Fruit fly (Drosophila melanogaster) whole organism, pupa: ENCODE measurements around the gene CG4462.

ENCODE experiments used
- CG10348 ChIP-seq: fragments of 200-800 bp; sonication (Bioruptor generic); IDR thresholded peaks from 2 replicates; pipeline ENCODE4 v1.3.6; 2022; ENCODE audit warnings: missing biosample characterization, missing genetic modification characterization
- CG12605 ChIP-seq: fragments of 200-800 bp; sonication (Bioruptor generic); IDR thresholded peaks from 2 replicates; pipeline ENCODE4 v1.3.6; 2022; ENCODE audit warnings: missing biosample characterization, missing genetic modification characterization
- CG14655 ChIP-seq: fragments of 200-800 bp; sonication (Bioruptor generic); optimal IDR thresholded peaks from 3 replicates; lab custom pipeline; 2017; ENCODE audit warnings: mild to moderate bottlenecking, missing biosample characterization, missing genetic modification reagents, missing genetic modification characterization
- CG17806 ChIP-seq: fragments of 200-800 bp; sonication (Bioruptor generic); optimal IDR thresholded peaks from 2 replicates; lab custom pipeline; 2018; ENCODE audit warnings: missing biosample characterization, mild to moderate bottlenecking, missing genetic modification characterization, moderate library complexity
- CG32121 ChIP-seq: fragments of 200-800 bp; sonication (Bioruptor generic); IDR thresholded peaks from 2 replicates; pipeline ENCODE4 v1.3.6; 2022; ENCODE audit warnings: missing biosample characterization, missing genetic modification characterization
- CG34367 ChIP-seq: fragments of 200-800 bp; sonication (Bioruptor generic); optimal IDR thresholded peaks from 2 replicates; lab custom pipeline; 2018; ENCODE audit warnings: missing biosample characterization, mild to moderate bottlenecking, missing genetic modification characterization
- Ets98B ChIP-seq: fragments of 200-800 bp; sonication (Bioruptor generic); IDR thresholded peaks from 2 replicates; pipeline ENCODE4 v1.3.6; 2022; ENCODE audit warnings: missing biosample characterization, missing genetic modification characterization
- gl ChIP-seq: fragments of 200-800 bp; sonication (Bioruptor generic); optimal IDR thresholded peaks from 2 replicates; lab custom pipeline; 2018; ENCODE audit warnings: missing biosample characterization, mild to moderate bottlenecking, missing genetic modification characterization

DNA sequence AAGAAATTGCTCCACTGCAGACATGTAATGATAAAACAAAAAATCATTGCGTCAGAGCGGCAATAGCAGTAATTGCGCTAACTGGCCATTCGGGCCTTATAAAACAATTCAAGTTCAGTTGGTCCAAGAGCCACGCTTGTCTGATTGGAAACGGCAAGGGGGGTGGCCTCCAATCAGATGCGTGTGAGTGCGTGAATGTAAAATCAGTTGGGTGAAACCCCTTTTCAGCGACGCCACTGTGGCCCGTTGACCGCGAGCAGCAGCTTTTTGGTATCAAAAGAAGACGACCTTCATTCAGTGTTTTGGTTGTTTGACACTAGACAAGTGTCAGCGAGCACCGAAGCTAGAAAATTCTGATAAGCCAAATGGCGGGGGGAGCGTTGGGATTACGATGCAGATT lies 22.8 kb downstream of the CG4462 start:
- TF ChIP-seq CG32121 (no peak), CG17806 (tag; lab: Kevin White, UChicago) (no peak), CG34367 (tag; lab: Kevin White, UChicago) (no peak), Ets98B (GFP tag; lab: Robert Waterston, UW) (no peak), gl (tag; lab: Kevin White, UChicago) (no peak), CG12605 (GFP tag; lab: Robert Waterston, UW) (no peak), CG10348 (GFP tag; lab: Robert Waterston, UW) (no peak), CG14655 (no peak)
